Worm (Caenorhabditis elegans) whole organism, L1 larva: ENCODE measurements around the gene C54D10.9.

Experiments
- C04F5.9 ChIP-seq: sonication (generic microtip); optimal IDR thresholded peaks from 2 replicates; lab custom pipeline; 2016; ENCODE audit warnings: missing genetic modification characterization, missing compliant biosample characterization
- C16A3.4 ChIP-seq: fragments of 150-350 bp; optimal IDR thresholded peaks from 2 replicates; lab custom pipeline; 2014; ENCODE audit warnings: missing biosample characterization, missing genetic modification characterization
- C34B4.2 ChIP-seq: sonication (generic microtip); optimal IDR thresholded peaks from 2 replicates; lab custom pipeline; 2017; ENCODE audit warnings: mild to moderate bottlenecking, missing genetic modification characterization, missing compliant biosample characterization
- F16B12.6 ChIP-seq: fragments of 150-350 bp; optimal IDR thresholded peaks from 2 replicates; lab custom pipeline; 2014; ENCODE audit warnings: missing biosample characterization, missing genetic modification characterization
- Y116A8C.19 ChIP-seq: sonication (generic microtip); optimal IDR thresholded peaks from 2 replicates; lab custom pipeline; 2016; ENCODE audit warnings: missing compliant biosample characterization, missing genetic modification characterization, borderline replicate concordance
- aha-1 ChIP-seq: fragments of 150-350 bp; optimal IDR thresholded peaks from 2 replicates; lab custom pipeline; 2014; ENCODE audit warnings: missing biosample characterization, missing genetic modification characterization
- alr-1 ChIP-seq: fragments of 200-800 bp; sonication (Bioruptor generic); optimal IDR thresholded peaks from 2 replicates; lab custom pipeline; 2018; ENCODE audit warnings: borderline replicate concordance, mild to moderate bottlenecking, missing genetic modification characterization, missing compliant biosample characterization
- ama-1 ChIP-seq: fragments of 150-350 bp; optimal IDR thresholded peaks from 2 replicates; lab custom pipeline; 2014
- blmp-1 ChIP-seq: fragments of 150-350 bp; optimal IDR thresholded peaks from 2 replicates; lab custom pipeline; 2014; ENCODE audit warnings: missing biosample characterization, missing genetic modification characterization
- ceh-8 ChIP-seq: fragments of 200-800 bp; sonication (Bioruptor generic); optimal IDR thresholded peaks from 2 replicates; lab custom pipeline; 2018; ENCODE audit warnings: mild to moderate bottlenecking, missing genetic modification characterization, moderate library complexity, missing compliant biosample characterization
- ceh-82 ChIP-seq, 3 experiments: fragments of 150-350 bp in 1 of 3; sonication (generic microtip) in 2 of 3; optimal IDR thresholded peaks; 2 replicates each; lab custom pipeline; 2014 to 2017; ENCODE audit warnings: missing biosample characterization in 3 of 3, missing genetic modification characterization in 3 of 3
- ceh-88 ChIP-seq: fragments of 200-800 bp; sonication (Bioruptor generic); IDR thresholded peaks from 2 replicates; pipeline ENCODE4 v1.3.6; 2022; ENCODE audit warnings: missing genetic modification characterization, missing compliant biosample characterization
- dpl-1 ChIP-seq, 3 experiments: fragments of 150-350 bp in 2 of 3; sonication (generic microtip) in 1 of 3; optimal IDR thresholded peaks; 2 replicates each; lab custom pipeline; 2014 to 2017; ENCODE audit warnings: missing biosample characterization in 3 of 3, missing genetic modification characterization in 3 of 3, missing genetic modification reagents in 3 of 3
- egl-13 ChIP-seq: sonication (generic microtip); optimal IDR thresholded peaks from 2 replicates; lab custom pipeline; 2016; ENCODE audit warnings: missing genotype, missing genetic modification reagents, missing genetic modification characterization, missing compliant biosample characterization
- egl-27 ChIP-seq, 2 experiments: fragments of 150-350 bp in 1 of 2; sonication (generic microtip); optimal IDR thresholded peaks; 3 replicates each; lab custom pipeline; 2017 to 2018; ENCODE audit warnings: missing biosample characterization in 2 of 2, missing genetic modification characterization in 2 of 2, missing genetic modification reagents in 2 of 2
- elt-3 ChIP-seq, 6 experiments: fragments of 150-350 bp in 1 of 6; sonication (generic microtip); optimal IDR thresholded peaks; 2 replicates each; lab custom pipeline; 2017 to 2018; ENCODE audit warnings: missing biosample characterization in 6 of 6, missing genetic modification characterization in 6 of 6, inconsistent platforms in 1 of 6
- fkh-4 ChIP-seq: sonication (generic microtip); optimal IDR thresholded peaks from 2 replicates; lab custom pipeline; 2016; ENCODE audit warnings: missing compliant biosample characterization, missing genetic modification characterization, borderline replicate concordance
- fkh-8 ChIP-seq: sonication (generic microtip); optimal IDR thresholded peaks from 2 replicates; lab custom pipeline; 2016; ENCODE audit warnings: mild to moderate bottlenecking, missing genetic modification characterization, missing compliant biosample characterization
- fos-1 ChIP-seq: fragments of 150-350 bp; optimal IDR thresholded peaks from 2 replicates; lab custom pipeline; 2014; ENCODE audit warnings: missing biosample characterization, missing genetic modification characterization
- grh-1 ChIP-seq: fragments of 200-800 bp; sonication (Bioruptor generic); IDR thresholded peaks from 2 replicates; pipeline ENCODE4 v1.3.6; 2022; ENCODE audit warnings: missing genetic modification reagents, missing genetic modification characterization, missing compliant biosample characterization
- hlh-4 ChIP-seq: sonication (generic microtip); optimal IDR thresholded peaks from 2 replicates; lab custom pipeline; 2016; ENCODE audit warnings: mild to moderate bottlenecking, missing genetic modification characterization, missing compliant biosample characterization
- irx-1 ChIP-seq: sonication (generic microtip); optimal IDR thresholded peaks from 2 replicates; lab custom pipeline; 2016; ENCODE audit warnings: missing genetic modification characterization, missing compliant biosample characterization
- isw-1 ChIP-seq: fragments of 200-800 bp; sonication (Bioruptor generic); IDR thresholded peaks from 2 replicates; pipeline ENCODE4 v1.3.6; 2022; ENCODE audit warnings: missing genetic modification characterization, missing compliant biosample characterization
- lin-13 ChIP-seq: fragments of 150-350 bp; optimal IDR thresholded peaks from 2 replicates; lab custom pipeline; 2014; ENCODE audit warnings: missing biosample characterization, missing genetic modification reagents, missing genetic modification characterization
- lin-15B ChIP-seq: fragments of 150-350 bp; sonication (generic microtip); optimal IDR thresholded peaks from 3 replicates; lab custom pipeline; 2014; ENCODE audit warnings: missing biosample characterization, missing genetic modification characterization
- lin-39 ChIP-seq: fragments of 150-350 bp; optimal IDR thresholded peaks from 2 replicates; lab custom pipeline; 2014; ENCODE audit warnings: missing biosample characterization, missing genetic modification reagents, missing genetic modification characterization
- lir-3 ChIP-seq: sonication (generic microtip); optimal IDR thresholded peaks from 2 replicates; lab custom pipeline; 2016; ENCODE audit warnings: mild to moderate bottlenecking, missing genetic modification characterization, moderate library complexity, missing compliant biosample characterization; ENCODE audit not compliant: poor library complexity
- lsy-2 ChIP-seq, 2 experiments: fragments of 150-350 bp; optimal IDR thresholded peaks; 2 replicates each; lab custom pipeline; 2014; ENCODE audit warnings: missing biosample characterization in 2 of 2, missing genetic modification characterization in 2 of 2
- mdl-1 ChIP-seq, 2 experiments: fragments of 150-350 bp; optimal IDR thresholded peaks; 2 replicates each; lab custom pipeline; 2014 to 2017; ENCODE audit warnings: missing biosample characterization in 2 of 2, missing genetic modification characterization in 2 of 2, inconsistent platforms in 1 of 2
- nhr-12 ChIP-seq: sonication (generic microtip); optimal IDR thresholded peaks from 2 replicates; lab custom pipeline; 2017; ENCODE audit warnings: missing biosample characterization, missing genetic modification characterization
- nhr-19 ChIP-seq: fragments of 200-800 bp; sonication (Bioruptor generic); conservative IDR thresholded peaks from 2 replicates; pipeline ENCODE4 v1.3.6; 2022; ENCODE audit warnings: missing genetic modification characterization, missing compliant biosample characterization
- nhr-20 ChIP-seq: sonication (generic microtip); optimal IDR thresholded peaks from 2 replicates; lab custom pipeline; 2016; ENCODE audit warnings: mild to moderate bottlenecking, missing genetic modification characterization, missing compliant biosample characterization
- nhr-28 ChIP-seq: fragments of 150-350 bp; optimal IDR thresholded peaks from 2 replicates; lab custom pipeline; 2014; ENCODE audit warnings: missing biosample characterization, missing genetic modification characterization
- nhr-47 ChIP-seq: sonication (generic microtip); optimal IDR thresholded peaks from 2 replicates; lab custom pipeline; 2016; ENCODE audit warnings: mild to moderate bottlenecking, missing genetic modification characterization, moderate library complexity, missing compliant biosample characterization
- nhr-71 ChIP-seq: sonication (generic microtip); optimal IDR thresholded peaks from 2 replicates; lab custom pipeline; 2016; ENCODE audit warnings: mild to moderate bottlenecking, missing genetic modification characterization, moderate library complexity, missing compliant biosample characterization
- nhr-84 ChIP-seq: sonication (generic microtip); optimal IDR thresholded peaks from 2 replicates; lab custom pipeline; 2017; ENCODE audit warnings: missing biosample characterization, missing genetic modification characterization
- nhr-85 ChIP-seq: sonication (generic microtip); peaks from one replicate; lab custom pipeline; 2016; ENCODE audit warnings: missing genetic modification characterization, inconsistent platforms, missing compliant biosample characterization
- nhr-90 ChIP-seq: sonication (generic microtip); optimal IDR thresholded peaks from 2 replicates; lab custom pipeline; 2016; ENCODE audit warnings: mild to moderate bottlenecking, missing genetic modification characterization, missing compliant biosample characterization; ENCODE audit not compliant: poor library complexity
- pag-3 ChIP-seq: sonication (generic microtip); optimal IDR thresholded peaks from 2 replicates; lab custom pipeline; 2017; ENCODE audit warnings: missing genetic modification characterization, mild to moderate bottlenecking, missing compliant biosample characterization, antibody characterized with exemption, borderline replicate concordance; ENCODE audit not compliant: insufficient read depth
- pax-3 ChIP-seq: fragments of 200-800 bp; sonication (Bioruptor generic); optimal IDR thresholded peaks from 2 replicates; lab custom pipeline; 2018; ENCODE audit warnings: mild to moderate bottlenecking, missing genetic modification characterization, moderate library complexity, missing compliant biosample characterization
- pqm-1 ChIP-seq: sonication (generic microtip); optimal IDR thresholded peaks from 3 replicates; lab custom pipeline; 2017; ENCODE audit warnings: missing biosample characterization, missing genetic modification characterization
- skn-1 ChIP-seq: fragments of 150-350 bp; optimal IDR thresholded peaks from 2 replicates; lab custom pipeline; 2014; ENCODE audit warnings: missing biosample characterization, missing genetic modification characterization
- snu-23 ChIP-seq: sonication (generic microtip); optimal IDR thresholded peaks from 2 replicates; lab custom pipeline; 2016; ENCODE audit warnings: missing genetic modification characterization, missing compliant biosample characterization
- sox-4 ChIP-seq: sonication (generic microtip); optimal IDR thresholded peaks from 2 replicates; lab custom pipeline; 2016; ENCODE audit warnings: missing genetic modification characterization, missing compliant biosample characterization
- sup-37 ChIP-seq: fragments of 200-800 bp; sonication (Bioruptor generic); optimal IDR thresholded peaks from 2 replicates; lab custom pipeline; 2018; ENCODE audit warnings: mild to moderate bottlenecking, missing genetic modification characterization, missing compliant biosample characterization
- swsn-7 ChIP-seq: sonication (generic microtip); optimal IDR thresholded peaks from 2 replicates; lab custom pipeline; 2016; ENCODE audit warnings: missing genetic modification characterization, missing compliant biosample characterization
- tbx-2 ChIP-seq: sonication (generic microtip); optimal IDR thresholded peaks from 2 replicates; lab custom pipeline; 2016; ENCODE audit warnings: missing genetic modification characterization, missing compliant biosample characterization
- unc-30 ChIP-seq: sonication (generic microtip); optimal IDR thresholded peaks from 2 replicates; lab custom pipeline; 2017; ENCODE audit warnings: missing biosample characterization, missing genetic modification characterization
- unc-62 ChIP-seq: fragments of 150-350 bp; optimal IDR thresholded peaks from 2 replicates; lab custom pipeline; 2014; ENCODE audit warnings: missing biosample characterization, missing genetic modification reagents, missing genetic modification characterization
- xbp-1 ChIP-seq: sonication (generic microtip); optimal IDR thresholded peaks from 2 replicates; lab custom pipeline; 2016; ENCODE audit warnings: missing genetic modification characterization, missing compliant biosample characterization
- zag-1 ChIP-seq: fragments of 150-350 bp; optimal IDR thresholded peaks from 2 replicates; lab custom pipeline; 2014; ENCODE audit warnings: missing biosample characterization, missing genetic modification characterization
- zip-4 ChIP-seq: fragments of 200-800 bp; sonication (Bioruptor generic); optimal IDR thresholded peaks from 2 replicates; lab custom pipeline; 2018; ENCODE audit warnings: mild to moderate bottlenecking, missing genetic modification characterization, moderate library complexity, missing compliant biosample characterization
- ztf-11 ChIP-seq, 2 experiments: sonication (generic microtip); optimal IDR thresholded peaks; 2 replicates each; lab custom pipeline; 2016 to 2017; ENCODE audit warnings: missing genetic modification characterization in 2 of 2, missing biosample characterization in 1 of 2, missing compliant biosample characterization in 1 of 2
- ztf-4 ChIP-seq: fragments of 150-350 bp; optimal IDR thresholded peaks from 2 replicates; lab custom pipeline; 2014; ENCODE audit warnings: missing biosample characterization, missing genetic modification characterization

Gene C54D10.9

DNA sequence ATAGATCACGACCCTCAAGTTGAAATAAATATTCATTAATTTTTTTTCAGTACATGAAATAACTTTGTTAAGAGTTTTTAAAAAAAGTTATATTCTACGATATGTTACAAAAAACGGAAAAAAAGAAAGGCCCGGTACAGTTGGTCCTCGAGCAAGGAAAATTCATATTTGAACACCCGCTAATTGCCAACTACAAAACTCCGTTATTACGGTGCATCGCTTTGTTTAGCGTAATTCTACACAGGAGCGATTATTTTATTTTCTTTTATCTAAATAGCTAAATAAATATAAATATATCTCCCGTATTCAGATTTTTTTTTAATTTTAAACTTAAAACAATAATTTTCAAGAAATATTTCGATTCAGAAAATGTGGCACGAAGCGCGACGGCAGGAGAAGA is 3.5 kb downstream of the C54D10.9 start, which contains the start of gene F28C1.1:
Gene F28C1.1 (plus strand): TSS at position 365 of the 400 bp plus-strand sequence.
- TF ChIP-seq aha-1 (tag; lab: Kevin White, UChicago) (no peak), mdl-1 (tag; optimal IDR thresholded peaks at IDR 0.05; lab: Kevin White, UChicago) (no peak), irx-1 (tag; lab: Kevin White, UChicago) (no peak), fkh-8 (tag; lab: Kevin White, UChicago) (no peak), ama-1 (no peak), dpl-1 (GFP tag; optimal IDR thresholded peaks at IDR 0.05; lab: Kevin White, UChicago) (peak; percentile 84 to 92 (median 88)), nhr-12 (tag; lab: Kevin White, UChicago) (no peak), pqm-1 (no peak), lir-3 (tag; lab: Kevin White, UChicago) (no peak), unc-62 (GFP tag; lab: Kevin White, UChicago) (no peak), alr-1 (tag; lab: Kevin White, UChicago) (no peak), fos-1 (tag; lab: Kevin White, UChicago) (no peak), ceh-8 (GFP tag; lab: Kevin White, UChicago) (no peak), zag-1 (no peak), grh-1 (no peak), ztf-11 (tag; optimal IDR thresholded peaks at IDR 0.05; lab: Kevin White, UChicago) (no peak), C04F5.9 (no peak), C16A3.4 (tag; lab: Kevin White, UChicago) (peak; percentile 43), ceh-88 (GFP tag; lab: Robert Waterston, UW) (no peak), nhr-71 (tag; lab: Kevin White, UChicago) (no peak), tbx-2 (tag; lab: Kevin White, UChicago) (peak; percentile 12), unc-30 (no peak), lin-13 (no peak), pag-3 (no peak), ceh-82 (tag; optimal IDR thresholded peaks at IDR 0.05; lab: Kevin White, UChicago) (peak in 1 of 3 experiments; percentile 34), nhr-19 (no peak), sox-4 (no peak), lin-39 (tag; lab: Kevin White, UChicago) (no peak), lsy-2 (tag; optimal IDR thresholded peaks at IDR 0.05; lab: Kevin White, UChicago) (peak in 1 of 2 experiments; percentile 70), nhr-28 (no peak), egl-27 (tag; optimal IDR thresholded peaks at IDR 0.05; lab: Kevin White, UChicago) (no peak), fkh-4 (no peak), sup-37 (GFP tag; lab: Kevin White, UChicago) (no peak), blmp-1 (peak; percentile 29), nhr-85 (tag; lab: Kevin White, UChicago) (peak; percentile 23), zip-4 (GFP tag; lab: Kevin White, UChicago) (no peak), egl-13 (tag; lab: Kevin White, UChicago) (no peak), swsn-7 (tag; lab: Kevin White, UChicago) (no peak), nhr-47 (tag; lab: Kevin White, UChicago) (peak; percentile 40), isw-1 (no peak), xbp-1 (tag; lab: Kevin White, UChicago) (peak; percentile 18), elt-3 (tag; optimal IDR thresholded peaks at IDR 0.05; lab: Kevin White, UChicago) (no peak), pax-3 (tag; lab: Kevin White, UChicago) (no peak), nhr-84 (tag; lab: Kevin White, UChicago) (no peak), skn-1 (tag; lab: Kevin White, UChicago) (peak; percentile 68), ztf-4 (tag; lab: Kevin White, UChicago) (no peak), hlh-4 (tag; lab: Kevin White, UChicago) (no peak), nhr-90 (tag; lab: Kevin White, UChicago) (peak; percentile 12), nhr-20 (peak; percentile 25), C34B4.2 (no peak), Y116A8C.19 (no peak), F16B12.6 (tag; lab: Kevin White, UChicago) (no peak), snu-23 (GFP tag; lab: Kevin White, UChicago) (no peak), lin-15B (tag; lab: Kevin White, UChicago) (no peak)
